Fruit fly (Drosophila melanogaster): ENCODE results near the gene CG32112.
A peak's percentile ranks its signal among the peaks of the same experiment; 100 is the strongest.

Gene CG32112

dm6 chr3L:12790783-12791678 lies 49.5 kb downstream of the CG32112 start (continued):
- TF ChIP-seq HLHmδ (GFP tag; optimal IDR thresholded peaks at IDR 0.05) = no peak
- TF ChIP-seq CTCF (GFP tag; optimal IDR thresholded peaks at IDR 0.05) = no peak
- no peak for TF ChIP-seq dmrt11E (tag; optimal IDR thresholded peaks at IDR 0.05)
- no peak for TF ChIP-seq CG17912 (GFP tag; optimal IDR thresholded peaks at IDR 0.05)
- TF ChIP-seq CG10366 (GFP tag; IDR thresholded peaks at IDR 0.05) = no peak
- TF ChIP-seq crp (GFP tag; optimal IDR thresholded peaks at IDR 0.05) = no peak
- no peak for TF ChIP-seq sqz (GFP tag; optimal IDR thresholded peaks at IDR 0.05)
- TF ChIP-seq nau (GFP tag; optimal IDR thresholded peaks at IDR 0.05) = no peak
- TF ChIP-seq CG15011 (GFP tag; optimal IDR thresholded peaks at IDR 0.05) = no peak
- 0 out of 2 replicates have a peak, but pooled peaks have one; percentile 31 for TF ChIP-seq seq (GFP tag; IDR thresholded peaks at IDR 0.05)
- no peak for TF ChIP-seq Asciz (GFP tag; optimal IDR thresholded peaks at IDR 0.05)
- peak; percentile 68 to 93 for TF ChIP-seq Trl (optimal IDR thresholded peaks at IDR 0.05)
- no peak for TF ChIP-seq Trl (GFP tag; optimal IDR thresholded peaks at IDR 0.05)
- TF ChIP-seq ap (GFP tag; IDR thresholded peaks at IDR 0.05) = no peak
- TF ChIP-seq exex (tag; optimal IDR thresholded peaks at IDR 0.05) = peak; percentile 95
- TF ChIP-seq kay (GFP tag; optimal IDR thresholded peaks at IDR 0.05) = no peak
- TF ChIP-seq Eip74EF (GFP tag; optimal IDR thresholded peaks at IDR 0.05) = no peak
- no peak for TF ChIP-seq croc (GFP tag; conservative IDR thresholded peaks at IDR 0.05)
- peak; percentile 78 for TF ChIP-seq Med (GFP tag)
- no peak for TF ChIP-seq Hr51 (GFP tag; optimal IDR thresholded peaks at IDR 0.05)
- TF ChIP-seq CG2678 (tag; optimal IDR thresholded peaks at IDR 0.05) = no peak
- TF ChIP-seq cg (GFP tag; optimal IDR thresholded peaks at IDR 0.05) = no peak
- peak; percentile 78 for TF ChIP-seq CG3163 (GFP tag; optimal IDR thresholded peaks at IDR 0.05)
- peak; percentile 28 for TF ChIP-seq nom (GFP tag; optimal IDR thresholded peaks at IDR 0.05)
- no peak for TF ChIP-seq tgo (GFP tag; IDR thresholded peaks at IDR 0.05)
- TF ChIP-seq CG7963 (GFP tag; IDR thresholded peaks at IDR 0.05; ENCODE audit: partially characterized antibody) = no peak
- no peak for TF ChIP-seq tx (GFP tag; optimal IDR thresholded peaks at IDR 0.05)
- no peak for TF ChIP-seq CG10565 (GFP tag; optimal IDR thresholded peaks at IDR 0.05)
- peak in 1 of 2 experiments; percentile 48 for TF ChIP-seq Pdp1 (GFP tag; optimal IDR thresholded peaks at IDR 0.05)
- TF ChIP-seq CG14965 (GFP tag; optimal IDR thresholded peaks at IDR 0.05; ENCODE audit: borderline replicate concordance) = no peak
- TF ChIP-seq CG8924 (tag; optimal IDR thresholded peaks at IDR 0.05) = no peak
- no peak for TF ChIP-seq bbx (GFP tag; IDR thresholded peaks at IDR 0.05; ENCODE audit: partially characterized antibody)
- TF ChIP-seq CG9609 (GFP tag; optimal IDR thresholded peaks at IDR 0.05) = no peak
- TF ChIP-seq CG32772 (GFP tag; IDR thresholded peaks at IDR 0.05) = no peak

- TF ChIP-seq disco-r (GFP tag; optimal IDR thresholded peaks at IDR 0.05) (no peak), B-H2 (GFP tag; optimal IDR thresholded peaks at IDR 0.05) (peak; percentile 2), grn (GFP tag; optimal IDR thresholded peaks at IDR 0.05) (peak; percentile 56), sug (tag; optimal IDR thresholded peaks at IDR 0.05) (peak; percentile 43), rib (GFP tag; IDR thresholded peaks at IDR 0.05) (no peak), CG3995 (GFP tag; optimal IDR thresholded peaks at IDR 0.05) (peak; percentile 73), sd (tag; optimal IDR thresholded peaks at IDR 0.05) (peak; percentile 34), CG30431 (GFP tag; optimal IDR thresholded peaks at IDR 0.05) (no peak), sens (GFP tag) (peak; percentile 16), Med (GFP tag) (peak; percentile 68), CG34376 (GFP tag; optimal IDR thresholded peaks at IDR 0.05) (peak; percentile 90), slbo (GFP tag; IDR thresholded peaks at IDR 0.05) (no peak), CG10147 (GFP tag; optimal IDR thresholded peaks at IDR 0.05) (no peak), exex (tag; optimal IDR thresholded peaks at IDR 0.05) (peak; percentile 94), mirr (GFP tag; optimal IDR thresholded peaks at IDR 0.05) (peak; percentile 73)
Observed at dm6 chr3L:12791679-12792229, 50.2 kb downstream of the CG32112 start.
